Fruit fly (Drosophila melanogaster): ENCODE measurements around the gene per.

DNA sequence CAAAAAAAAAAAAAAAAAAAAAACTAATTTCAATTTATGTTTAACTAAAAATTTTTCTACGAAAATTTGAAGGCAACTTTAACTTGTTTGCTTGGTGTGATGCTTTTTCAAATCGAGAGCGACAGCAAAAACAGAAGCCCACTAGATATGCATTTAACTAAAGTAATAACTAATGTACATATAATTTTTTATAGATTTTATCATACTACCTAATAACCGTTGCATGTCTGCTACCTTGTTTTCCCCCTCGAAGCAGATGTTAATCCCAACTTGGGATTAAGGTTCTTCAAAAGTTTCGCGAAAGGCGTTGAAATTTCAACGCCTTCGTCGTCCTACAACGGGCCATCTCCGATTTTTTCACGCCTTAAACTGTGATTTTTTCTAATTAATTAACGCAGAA, 2.5 kb upstream of the per start, which contains the start of gene CG2652:
- no peak for TF ChIP-seq dsf (GFP tag; optimal IDR thresholded peaks at IDR 0.05; ENCODE audit: borderline replicate concordance)
- TF ChIP-seq Hr83 (GFP tag; optimal IDR thresholded peaks at IDR 0.05; ENCODE audit: poor library complexity, severe bottlenecking): no peak
- no peak for TF ChIP-seq CrebA (GFP tag; optimal IDR thresholded peaks at IDR 0.05; ENCODE audit: borderline replicate concordance)
- no peak for TF ChIP-seq Abd-B (GFP tag; optimal IDR thresholded peaks at IDR 0.05)
- no peak for TF ChIP-seq Hr78 (GFP tag; optimal IDR thresholded peaks at IDR 0.05)
- no peak for TF ChIP-seq br (GFP tag; optimal IDR thresholded peaks at IDR 0.05)
- no peak for TF ChIP-seq psq (GFP tag; optimal IDR thresholded peaks at IDR 0.05)
- no peak for TF ChIP-seq lola (GFP tag; optimal IDR thresholded peaks at IDR 0.05)
- TF ChIP-seq Sp1 (GFP tag; optimal IDR thresholded peaks at IDR 0.05): no peak
- TF ChIP-seq sage (GFP tag; optimal IDR thresholded peaks at IDR 0.05): no peak
- TF ChIP-seq CG32264 (GFP tag; optimal IDR thresholded peaks at IDR 0.05): no peak

All from whole organism, wandering third instar larva.